Worm (Caenorhabditis elegans) whole organism, L4 larva: ENCODE measurements around the gene C06G1.1.

Experiments used
- ZK546.5 ChIP-seq, 2 experiments: sonication (generic microtip); optimal IDR thresholded peaks; 2 replicates each; lab custom pipeline; 2017; ENCODE audit warnings: missing biosample characterization in 2 of 2, missing genetic modification characterization in 2 of 2
- ama-1 ChIP-seq: fragments of 150-350 bp; optimal IDR thresholded peaks from 2 replicates; lab custom pipeline; 2014; ENCODE audit warnings: inconsistent platforms, mixed read lengths
- ceh-28 ChIP-seq: fragments of 150-350 bp; optimal IDR thresholded peaks from 2 replicates; lab custom pipeline; 2014; ENCODE audit warnings: missing biosample characterization, missing genetic modification reagents, missing genetic modification characterization
- daf-16 ChIP-seq, 3 experiments: sonication (generic microtip); optimal IDR thresholded peaks; 2 replicates each; lab custom pipeline; 2016 to 2017; ENCODE audit warnings: missing genetic modification characterization in 3 of 3, missing genetic modification reagents in 3 of 3, mild to moderate bottlenecking in 2 of 3, missing compliant biosample characterization in 2 of 3, missing biosample characterization in 1 of 3, moderate library complexity in 1 of 3
- lin-13 ChIP-seq: fragments of 150-350 bp; optimal IDR thresholded peaks from 2 replicates; lab custom pipeline; 2014; ENCODE audit warnings: missing biosample characterization, missing genetic modification reagents, missing genetic modification characterization
- lin-15B ChIP-seq: fragments of 150-350 bp; sonication (generic microtip); optimal IDR thresholded peaks from 3 replicates; lab custom pipeline; 2014; ENCODE audit warnings: missing biosample characterization, missing genetic modification characterization
- mdl-1 ChIP-seq, 2 experiments: fragments of 150-350 bp in 1 of 2; sonication (generic microtip) in 1 of 2; optimal IDR thresholded peaks; 2 replicates each; lab custom pipeline; 2014 to 2017; ENCODE audit warnings: missing biosample characterization in 2 of 2, missing genetic modification characterization in 2 of 2
- mep-1 ChIP-seq: fragments of 150-350 bp; sonication (generic microtip); optimal IDR thresholded peaks from 3 replicates; lab custom pipeline; 2014; ENCODE audit warnings: missing biosample characterization, missing genetic modification characterization
- nhr-25 ChIP-seq: sonication (generic microtip); optimal IDR thresholded peaks from 2 replicates; lab custom pipeline; 2017; ENCODE audit warnings: missing genetic modification characterization, mild to moderate bottlenecking, missing compliant biosample characterization, antibody characterized with exemption, moderate library complexity, borderline replicate concordance; ENCODE audit not compliant: insufficient read depth
- sdz-12 ChIP-seq: fragments of 200-800 bp; sonication (Bioruptor generic); optimal IDR thresholded peaks from 2 replicates; lab custom pipeline; 2018; ENCODE audit warnings: mild to moderate bottlenecking, missing genetic modification characterization, missing compliant biosample characterization
- unc-62 ChIP-seq, 3 experiments: fragments of 150-350 bp in 1 of 3; sonication (generic microtip); optimal IDR thresholded peaks in 2 of 3; peaks in 1 of 3; 1 replicate in 1 of 3; 2 replicates in 2 of 3; lab custom pipeline; 2014 to 2017; ENCODE audit warnings: missing biosample characterization in 3 of 3, missing genetic modification characterization in 3 of 3, missing genetic modification reagents in 3 of 3, missing genotype in 1 of 3

ce11 chrX:16634103-16634502 is 951 bp downstream of the C06G1.1 start:
- TF ChIP-seq lin-15B (tag; lab: Kevin White, UChicago) (no peak), lin-13 (GFP tag; lab: Kevin White, UChicago) (no peak), sdz-12 (no peak), daf-16 (GFP tag; optimal IDR thresholded peaks at IDR 0.05; lab: Kevin White, UChicago) (no peak), daf-16 (tag; optimal IDR thresholded peaks at IDR 0.05; lab: Kevin White, UChicago) (no peak), ama-1 (lab: Kevin White, UChicago) (no peak), nhr-25 (tag; lab: Kevin White, UChicago) (no peak), ceh-28 (no peak), mdl-1 (tag; optimal IDR thresholded peaks at IDR 0.05; lab: Kevin White, UChicago) (no peak), unc-62 (GFP tag; optimal IDR thresholded peaks at IDR 0.05 in 1 of 2; lab: Kevin White, UChicago) (no peak), unc-62 (tag; optimal IDR thresholded peaks at IDR 0.05; lab: Kevin White, UChicago) (no peak), ZK546.5 (tag; optimal IDR thresholded peaks at IDR 0.05; lab: Kevin White, UChicago) (no peak), mep-1 (tag; lab: Kevin White, UChicago) (no peak)
